Fruit fly (Drosophila melanogaster): Measurements from ENCODE around the gene puc.

dm6 chr3R:8157247-8157646 is 52.1 kb downstream of the puc start:
- TF ChIP-seq CG1620 (GFP tag; optimal IDR thresholded peaks at IDR 0.05) = no peak
- no peak for TF ChIP-seq toe (GFP tag; optimal IDR thresholded peaks at IDR 0.05)
- TF ChIP-seq tj (GFP tag; optimal IDR thresholded peaks at IDR 0.05) = no peak
- TF ChIP-seq CG7101 (tag; optimal IDR thresholded peaks at IDR 0.05) = no peak
- no peak for TF ChIP-seq CG7045 (GFP tag; optimal IDR thresholded peaks at IDR 0.05)
